Worm (Caenorhabditis elegans): ENCODE results near the gene gst-33.

gst-33 gene

DNA sequence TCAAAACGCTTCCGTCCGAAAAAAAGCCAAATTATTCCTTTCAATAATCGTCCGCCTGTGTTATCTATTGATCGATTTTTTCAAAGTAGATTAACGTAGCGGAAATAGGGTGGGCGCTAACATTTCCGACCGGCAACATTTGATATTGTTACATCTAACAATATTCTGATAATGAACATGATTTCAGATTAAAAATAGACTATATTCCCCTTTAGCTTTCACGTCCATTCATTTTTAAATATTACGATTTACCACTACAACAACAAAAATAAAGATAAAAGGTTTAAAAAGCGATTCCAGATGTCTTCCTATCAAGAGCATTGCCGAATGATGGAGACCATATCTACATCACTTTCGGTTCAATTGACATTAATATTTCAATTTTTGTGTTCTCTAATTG lies 42.3 kb downstream of the gst-33 start, which contains the start of gene srab-22:
TSS of gene srab-22 (plus strand) at position 301 of the 400 bp plus-strand sequence.
- TF ChIP-seq nfya-1 (tag; optimal IDR thresholded peaks at IDR 0.05; ENCODE audit: insufficient read depth) (no peak), sea-2 (GFP tag; optimal IDR thresholded peaks at IDR 0.05) (no peak), unc-62 (GFP tag; optimal IDR thresholded peaks at IDR 0.05) (no peak), zag-1 (tag; optimal IDR thresholded peaks at IDR 0.05) (no peak), tbx-2 (tag; optimal IDR thresholded peaks at IDR 0.05) (no peak), ztf-4 (tag; optimal IDR thresholded peaks at IDR 0.05) (no peak), hmg-11 (tag; optimal IDR thresholded peaks at IDR 0.05) (no peak), lsy-12 (tag; optimal IDR thresholded peaks at IDR 0.05) (no peak), pha-4 (tag; optimal IDR thresholded peaks at IDR 0.05) (no peak), ceh-9 (tag; optimal IDR thresholded peaks at IDR 0.05) (no peak), egl-27 (tag; optimal IDR thresholded peaks at IDR 0.05) (no peak), fos-1 (tag; optimal IDR thresholded peaks at IDR 0.05) (no peak), nhr-25 (tag; optimal IDR thresholded peaks at IDR 0.05) (no peak)

DNA sequence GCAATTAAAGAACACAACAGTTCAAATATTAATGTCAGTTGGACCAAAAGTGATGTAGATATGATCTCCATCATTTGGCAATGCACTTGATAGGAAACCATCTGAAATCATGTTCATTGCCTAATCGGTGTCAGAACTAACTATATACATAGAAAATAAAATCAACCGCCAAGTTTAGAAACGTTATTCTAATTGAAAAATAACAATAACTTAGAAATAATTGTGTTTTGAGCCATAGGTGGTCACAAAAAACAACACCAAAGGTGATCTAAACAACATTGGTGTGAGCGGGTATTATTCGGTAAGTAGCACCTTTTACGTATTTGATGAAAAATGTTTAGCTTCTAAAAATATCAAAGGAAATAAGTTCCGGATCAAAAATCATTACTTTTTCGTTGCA lies 44.0 kb downstream of the gst-33 start, which contains the start of gene srab-21:
TSS of gene srab-21 (minus strand) at position 101 of the 400 bp plus-strand sequence.
- TF ChIP-seq nhr-11 (tag; optimal IDR thresholded peaks at IDR 0.05) (no peak), ceh-16 (tag; optimal IDR thresholded peaks at IDR 0.05) (no peak), nhr-76 (tag; optimal IDR thresholded peaks at IDR 0.05) (no peak), fkh-2 (tag; optimal IDR thresholded peaks at IDR 0.05) (no peak), tbx-2 (tag; optimal IDR thresholded peaks at IDR 0.05) (no peak)

DNA sequence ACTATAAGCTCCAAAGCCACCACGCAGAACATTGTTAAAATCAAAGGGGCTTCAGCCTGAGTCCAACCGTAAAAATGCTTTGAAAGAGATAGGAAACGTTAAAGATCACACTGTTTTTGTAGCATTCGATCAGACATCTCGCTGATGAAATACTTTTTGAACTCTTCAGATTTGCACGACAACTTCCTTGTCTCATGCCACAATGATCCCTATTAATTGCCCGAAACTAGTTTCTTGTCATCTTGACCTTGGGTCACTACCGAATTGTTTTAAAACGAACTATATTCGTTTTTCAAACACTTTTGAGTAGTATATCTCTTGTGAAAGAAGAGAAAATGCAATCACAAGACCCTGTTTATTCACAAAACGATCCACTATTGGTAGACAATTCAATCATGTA lies 50.4 kb downstream of the gst-33 start, which contains the start of gene T20D4.3:
TSS of gene T20D4.3 (plus strand) at position 301 of the 400 bp plus-strand sequence.
- TF ChIP-seq nhr-43 (tag; optimal IDR thresholded peaks at IDR 0.05; ENCODE audit: poor library complexity, severe bottlenecking) (no peak), pqm-1 (tag; optimal IDR thresholded peaks at IDR 0.05) (no peak), lsy-12 (tag; optimal IDR thresholded peaks at IDR 0.05) (no peak), nhr-25 (tag; optimal IDR thresholded peaks at IDR 0.05) (no peak), egl-27 (tag; optimal IDR thresholded peaks at IDR 0.05) (no peak), ceh-28 (tag; optimal IDR thresholded peaks at IDR 0.05) (no peak), unc-39 (tag; optimal IDR thresholded peaks at IDR 0.05) (no peak), egl-5 (tag; optimal IDR thresholded peaks at IDR 0.05) (no peak), jun-1 (tag; optimal IDR thresholded peaks at IDR 0.05) (no peak), skn-1 (tag; optimal IDR thresholded peaks at IDR 0.05) (no peak), zag-1 (tag; optimal IDR thresholded peaks at IDR 0.05) (no peak), daf-12 (tag; optimal IDR thresholded peaks at IDR 0.05) (no peak), sea-2 (GFP tag; optimal IDR thresholded peaks at IDR 0.05) (no peak), unc-62 (GFP tag; optimal IDR thresholded peaks at IDR 0.05) (no peak), nhr-12 (tag; optimal IDR thresholded peaks at IDR 0.05) (no peak), ztf-4 (tag; optimal IDR thresholded peaks at IDR 0.05) (no peak), pha-4 (tag; optimal IDR thresholded peaks at IDR 0.05) (no peak)
